Worm (Caenorhabditis elegans): Measurements from ENCODE around the gene T12D8.10.

ce11 chrIII:13660123-13660522 lies 18.0 kb upstream of the T12D8.10 start:
- TF ChIP-seq lin-11 (tag; optimal IDR thresholded peaks at IDR 0.05) (no peak), dve-1 (tag; optimal IDR thresholded peaks at IDR 0.05) (no peak), ahr-1 (tag; optimal IDR thresholded peaks at IDR 0.05) (no peak), gmeb-2 (tag; optimal IDR thresholded peaks at IDR 0.05) (no peak), pha-4 (tag; optimal IDR thresholded peaks at IDR 0.05) (no peak), nhr-11 (tag; optimal IDR thresholded peaks at IDR 0.05) (no peak), ama-1 (optimal IDR thresholded peaks at IDR 0.05) (no peak), nfya-1 (tag; optimal IDR thresholded peaks at IDR 0.05) (no peak)

All from whole organism, late embryonic.